Fruit fly (Drosophila melanogaster) Kc167 (cell line): ENCODE results near the gene CG42834.
"Not testable (repeated sequence)": the region's sequence is repeated elsewhere in the genome, so short reads cannot be mapped to it uniquely, and the experiment has no call there.

Source experiments
- Myc ChIP-seq: fragments of >200 bp; optimal IDR thresholded peaks from 2 replicates; lab custom pipeline; 2017; ENCODE audit warnings: missing external identifiers
- Sin3A ChIP-seq: fragments of >200 bp; optimal IDR thresholded peaks from 2 replicates; lab custom pipeline; 2018; ENCODE audit warnings: missing external identifiers
- h ChIP-seq: fragments of >200 bp; optimal IDR thresholded peaks from 3 replicates; lab custom pipeline; 2018; ENCODE audit warnings: missing external identifiers
- insv ChIP-seq: fragments of >200 bp; optimal IDR thresholded peaks from 3 replicates; lab custom pipeline; 2018; ENCODE audit warnings: missing external identifiers
- psq ChIP-seq: fragments of >200 bp; optimal IDR thresholded peaks from 2 replicates; lab custom pipeline; 2017; ENCODE audit warnings: missing external identifiers
- ttk ChIP-seq: sonication (Bioruptor generic); optimal IDR thresholded peaks from 2 replicates; lab custom pipeline; 2017; ENCODE audit warnings: missing external identifiers

Gene CG42834

DNA sequence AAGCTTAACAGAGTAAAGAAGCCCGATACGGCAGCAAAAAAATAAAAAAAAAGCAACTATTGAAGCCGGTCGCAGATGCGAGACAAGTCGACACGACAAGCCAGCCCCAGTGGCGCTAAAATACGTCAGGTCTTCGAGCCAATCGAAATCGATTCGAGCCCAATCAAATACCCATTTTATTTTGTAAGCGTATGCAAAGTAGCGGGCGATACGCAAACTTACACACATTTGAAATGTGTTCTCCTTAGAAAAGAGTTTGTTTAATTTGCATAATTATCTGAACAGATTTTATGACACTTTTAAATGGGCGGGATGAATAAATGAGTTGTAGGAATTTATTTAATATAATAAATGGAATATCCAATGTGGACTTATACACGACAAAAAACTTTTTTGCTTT, 29.1 kb downstream of the CG42834 start:
- TF ChIP-seq ttk (lab: Kevin White, UChicago) (no peak), psq (no peak), Sin3A (lab: Kevin White, UChicago) (no peak), insv (lab: Kevin White, UChicago) (no peak), h (no peak), Myc (lab: Kevin White, UChicago) (no peak)

DNA sequence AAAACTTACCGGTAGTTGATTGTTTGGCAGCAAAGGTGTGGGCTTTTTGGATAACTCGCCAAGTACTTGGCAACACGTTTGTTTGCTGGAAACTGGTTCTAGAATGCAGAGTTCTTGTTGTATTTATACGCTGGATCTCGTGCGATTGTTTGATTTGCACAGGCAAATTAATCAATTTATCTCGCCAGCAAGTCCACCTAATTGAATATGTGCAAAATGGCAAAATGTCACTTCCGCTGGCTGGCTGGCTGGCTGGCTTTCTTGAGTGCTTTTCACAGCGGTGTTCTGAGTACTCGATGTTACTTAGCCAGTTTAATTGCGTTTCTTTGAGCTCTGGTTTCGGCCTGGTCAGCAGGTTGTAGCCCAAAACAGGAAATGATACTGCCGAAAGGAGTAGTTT, 30.2 kb downstream of the CG42834 start, which contains the start of gene Eh:
Gene Eh (minus strand): TSS at position 101 of the 400 bp plus-strand sequence.
- TF ChIP-seq psq (no peak), ttk (lab: Kevin White, UChicago) (no peak), insv (lab: Kevin White, UChicago) (no peak), h (no peak), Myc (lab: Kevin White, UChicago) (no peak), Sin3A (lab: Kevin White, UChicago) (no peak)

DNA sequence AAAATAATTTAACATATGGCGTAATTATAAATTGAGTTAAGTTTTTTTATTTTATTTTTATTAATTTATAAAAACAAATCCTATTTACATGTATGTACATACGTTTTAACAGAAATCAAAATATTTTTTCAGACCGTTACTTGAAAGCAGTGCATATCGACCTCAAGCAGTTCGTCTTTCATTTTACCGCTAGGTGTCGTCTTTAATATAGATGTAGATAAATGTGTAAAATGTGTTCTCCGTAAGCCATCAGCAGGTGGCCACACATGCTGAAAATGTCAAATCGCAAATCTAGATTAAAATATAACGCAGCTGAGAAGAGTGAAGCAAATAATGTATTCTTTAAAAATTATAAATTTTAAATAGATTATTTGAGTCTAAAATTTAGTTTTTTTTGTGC, 30.8 kb downstream of the CG42834 start:
- no peak for TF ChIP-seq ttk (lab: Kevin White, UChicago)
- TF ChIP-seq psq: no peak
- TF ChIP-seq h: no peak
- no peak for TF ChIP-seq Sin3A (lab: Kevin White, UChicago)
- no peak for TF ChIP-seq Myc (lab: Kevin White, UChicago)
- no peak for TF ChIP-seq insv (lab: Kevin White, UChicago)

DNA sequence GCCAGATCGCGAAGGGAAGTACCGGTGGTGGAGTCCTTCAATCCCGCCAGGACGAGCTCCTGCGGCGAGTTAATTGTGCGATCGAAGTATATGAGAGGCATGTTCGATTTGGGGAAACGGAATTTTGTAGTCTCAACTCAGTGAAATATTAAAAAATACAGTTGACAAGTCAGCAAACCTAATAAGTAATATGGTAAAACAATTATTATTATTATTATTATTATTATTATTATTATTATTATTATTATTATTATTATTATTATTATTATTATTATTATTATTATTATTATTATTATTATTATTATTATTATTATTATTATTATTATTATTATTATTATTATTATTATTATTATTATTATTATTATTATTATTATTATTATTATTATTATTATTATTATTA, 38.1 kb downstream of the CG42834 start, which contains the start of gene CG14330:
Gene CG14330 (minus strand): TSS at position 101 of the 400 bp plus-strand sequence.
- not testable (repeated sequence) for TF ChIP-seq psq; insv (lab: Kevin White, UChicago); Sin3A (lab: Kevin White, UChicago)
